Worm (Caenorhabditis elegans): Measurements from ENCODE around the gene cutc-1.

Gene cutc-1

DNA sequence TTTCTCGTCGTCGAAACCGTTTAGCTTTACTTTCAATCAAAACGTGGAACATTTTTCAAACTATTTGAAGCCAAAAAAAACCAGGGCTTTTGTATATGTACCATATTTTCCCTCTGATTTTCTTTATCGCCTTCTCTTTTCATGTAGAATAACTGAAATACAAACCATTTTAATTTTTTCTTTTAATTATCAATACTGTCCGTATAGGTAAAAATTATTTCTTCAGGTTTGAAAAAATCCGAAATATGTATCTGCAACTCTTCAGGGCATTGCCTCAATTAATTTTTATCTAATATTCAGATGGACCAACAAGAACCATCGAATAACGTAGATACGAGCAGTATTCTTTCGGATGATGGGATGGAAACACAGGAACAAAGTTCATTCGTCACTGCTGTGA lies 28.4 kb downstream of the cutc-1 start, which contains the start of gene met-2:
Gene met-2, plus strand, starts transcription at position 301 of the 400 bp plus-strand sequence.
- TF ChIP-seq ceh-34 (tag; optimal IDR thresholded peaks at IDR 0.05) (no peak), madf-2 (tag; optimal IDR thresholded peaks at IDR 0.05) (no peak)

DNA sequence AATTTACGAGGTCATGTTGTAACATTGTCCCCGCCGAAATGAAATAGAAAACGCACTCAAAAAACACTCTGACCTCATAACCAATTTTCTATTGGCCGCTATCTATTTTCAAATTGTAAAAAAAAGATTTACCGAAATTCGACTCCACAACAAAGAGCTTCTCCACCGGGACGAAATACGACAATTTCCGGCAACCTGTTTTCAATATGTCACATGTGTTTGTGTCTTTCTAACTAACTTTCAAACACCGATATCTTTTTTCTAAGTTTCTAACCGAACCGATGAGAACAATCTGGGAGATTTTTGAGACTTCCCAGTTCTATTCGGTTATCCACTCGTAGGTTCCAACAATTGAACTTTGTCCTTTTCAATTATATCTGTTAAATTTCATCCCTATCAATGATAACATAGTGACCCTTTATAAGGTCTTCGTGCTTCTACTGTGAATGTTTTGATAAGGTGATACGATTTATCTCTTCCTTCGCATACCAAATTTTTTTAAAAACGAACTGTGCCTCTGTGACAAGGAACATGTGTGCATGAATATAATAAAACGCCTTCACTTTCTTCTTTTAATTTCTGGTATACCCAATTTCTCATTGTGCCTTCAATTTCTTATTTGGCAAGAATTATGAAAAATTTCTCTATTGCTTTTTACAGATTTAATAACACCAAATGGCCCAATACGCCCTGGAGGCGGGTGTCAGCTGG lies 31.7 kb downstream of the cutc-1 start, which contains the start of gene lmbr-1:
Gene lmbr-1, plus strand, starts transcription at position 661 of the 711 bp plus-strand sequence.
- TF ChIP-seq hlh-6 (tag; optimal IDR thresholded peaks at IDR 0.05) (no peak), dve-1 (tag; optimal IDR thresholded peaks at IDR 0.05) (no peak), ceh-30 (tag; optimal IDR thresholded peaks at IDR 0.05) (no peak), lin-11 (tag; optimal IDR thresholded peaks at IDR 0.05) (no peak), unc-86 (tag; optimal IDR thresholded peaks at IDR 0.05) (no peak), sox-2 (GFP tag; IDR thresholded peaks at IDR 0.05) (no peak), elt-4 (tag; optimal IDR thresholded peaks at IDR 0.05) (no peak), unc-55 (GFP tag; optimal IDR thresholded peaks at IDR 0.05) (no peak), syd-9 (tag; optimal IDR thresholded peaks at IDR 0.05) (no peak), unc-42 (tag; optimal IDR thresholded peaks at IDR 0.05) (no peak), K09A11.1 (tag; optimal IDR thresholded peaks at IDR 0.05; ENCODE audit: insufficient read depth) (no peak), ceh-31 (tag; optimal IDR thresholded peaks at IDR 0.05) (no peak), pat-9 (tag; optimal IDR thresholded peaks at IDR 0.05) (no peak), unc-3 (GFP tag; conservative IDR thresholded peaks at IDR 0.05) (no peak), unc-3 (tag; optimal IDR thresholded peaks at IDR 0.05) (no peak)

DNA sequence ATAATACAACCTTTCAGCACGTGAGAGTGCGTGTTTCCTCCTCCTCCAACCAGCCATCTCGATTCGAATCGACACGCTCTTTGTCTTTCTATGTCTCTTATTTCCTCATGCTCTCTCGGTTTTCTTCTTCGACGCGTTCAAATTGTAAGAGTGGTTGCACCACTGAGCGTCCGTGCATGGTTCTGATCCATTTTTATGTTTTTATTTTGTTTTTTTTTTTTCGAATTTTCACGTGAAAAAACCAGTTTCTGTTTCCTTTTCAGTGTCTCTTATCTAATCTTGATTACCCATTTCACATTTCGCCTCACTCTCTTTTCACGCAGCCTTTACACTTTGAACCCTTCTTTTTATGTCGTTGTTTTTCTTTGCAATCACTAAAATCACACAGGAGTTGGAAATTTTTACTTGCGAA lies 32.6 kb downstream of the cutc-1 start:
- TF ChIP-seq sox-4 (tag; optimal IDR thresholded peaks at IDR 0.05) (no peak), hlh-15 (tag; optimal IDR thresholded peaks at IDR 0.05) (no peak), nfya-1 (tag; optimal IDR thresholded peaks at IDR 0.05) (peak; percentile 57), syd-9 (tag; optimal IDR thresholded peaks at IDR 0.05) (no peak), ceh-6 (GFP tag; optimal IDR thresholded peaks at IDR 0.05) (no peak), hlh-6 (tag; optimal IDR thresholded peaks at IDR 0.05) (no peak), pros-1 (tag; optimal IDR thresholded peaks at IDR 0.05) (no peak), hlh-8 (tag; optimal IDR thresholded peaks at IDR 0.05) (no peak), mec-3 (tag; optimal IDR thresholded peaks at IDR 0.05; ENCODE audit: borderline replicate concordance) (no peak), ref-2 (tag; optimal IDR thresholded peaks at IDR 0.05) (no peak), hlh-30 (tag; optimal IDR thresholded peaks at IDR 0.05; ENCODE audit: insufficient read depth) (peak; percentile 20), ceh-31 (tag; optimal IDR thresholded peaks at IDR 0.05) (peak; percentile 1), Y22D7AL.16 (tag; optimal IDR thresholded peaks at IDR 0.05) (no peak), sox-2 (GFP tag; IDR thresholded peaks at IDR 0.05) (no peak), tbx-7 (tag; optimal IDR thresholded peaks at IDR 0.05) (no peak), elt-4 (tag; optimal IDR thresholded peaks at IDR 0.05) (no peak), rnt-1 (tag; optimal IDR thresholded peaks at IDR 0.05) (no peak), ceh-48 (tag; optimal IDR thresholded peaks at IDR 0.05) (no peak), ceh-34 (tag; optimal IDR thresholded peaks at IDR 0.05) (no peak), pat-9 (tag; optimal IDR thresholded peaks at IDR 0.05) (no peak), tbx-2 (tag; optimal IDR thresholded peaks at IDR 0.05) (no peak), ceh-18 (tag; optimal IDR thresholded peaks at IDR 0.05) (no peak)

DNA sequence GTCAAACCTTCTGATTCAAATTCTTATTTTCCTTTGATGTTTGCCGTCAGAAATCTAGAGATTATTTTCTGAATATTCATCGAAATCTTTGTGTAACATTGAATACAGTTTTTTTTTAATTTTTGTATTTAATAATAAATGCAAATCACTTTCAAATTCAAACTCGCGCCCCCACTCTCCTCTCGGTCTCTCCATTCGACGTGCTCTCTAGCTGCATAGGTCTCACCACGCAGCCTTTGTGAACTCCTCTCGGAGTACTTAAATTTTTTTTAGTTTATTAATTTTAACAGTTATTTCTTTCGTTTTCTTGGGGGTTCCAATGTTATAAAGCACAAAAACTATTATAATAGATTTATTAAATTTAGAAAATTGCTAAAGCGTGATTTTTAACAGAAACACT lies 33.2 kb downstream of the cutc-1 start:
- no peak for TF ChIP-seq rnt-1 (tag; optimal IDR thresholded peaks at IDR 0.05)
- TF ChIP-seq T23F11.4 (GFP tag; optimal IDR thresholded peaks at IDR 0.05), result no peak
- TF ChIP-seq lin-11 (tag; optimal IDR thresholded peaks at IDR 0.05), result no peak
- no peak for TF ChIP-seq nhr-11 (tag; optimal IDR thresholded peaks at IDR 0.05)
- TF ChIP-seq unc-42 (tag; optimal IDR thresholded peaks at IDR 0.05), result no peak
